Worm (Caenorhabditis elegans): ENCODE results near the gene cpna-3.

DNA sequence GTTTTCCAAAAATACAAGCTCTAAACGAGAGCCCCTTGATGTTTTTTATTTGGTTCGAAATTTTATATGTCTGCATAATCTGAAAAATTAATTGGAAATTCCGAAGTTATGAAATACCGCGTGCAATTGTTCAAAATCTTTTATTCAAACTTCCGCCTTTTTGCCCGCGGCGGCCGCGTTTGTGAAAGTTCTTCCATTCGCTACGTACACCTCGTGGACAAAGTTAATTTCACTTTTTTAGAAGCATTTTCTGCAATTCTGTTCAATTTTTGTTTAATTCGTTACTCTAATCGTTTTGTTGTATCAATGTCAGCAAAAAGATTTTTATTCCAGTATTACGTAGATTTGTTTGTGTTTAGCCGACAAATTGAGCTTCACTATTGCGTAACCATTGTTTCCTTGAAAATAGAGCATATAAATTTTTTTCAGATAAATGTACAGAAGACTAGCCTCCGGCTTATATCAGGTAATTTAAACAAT, 22.4 kb upstream of the cpna-3 start, which contains the start of gene mppb-1:
- TF ChIP-seq snpc-4 (tag; optimal IDR thresholded peaks at IDR 0.05): peak; percentile 23
- peak; percentile 65 for TF ChIP-seq nhr-129 (tag; optimal IDR thresholded peaks at IDR 0.05)
- TF ChIP-seq elt-3 (tag; optimal IDR thresholded peaks at IDR 0.05): no peak
- TF ChIP-seq nhr-11 (tag; optimal IDR thresholded peaks at IDR 0.05): no peak

Data from whole organism, L2 larva.